Fruit fly (Drosophila melanogaster): ENCODE results near the gene NT1.

Gene NT1

dm6 chr3L:4461454-4462045, 46.7 kb downstream of the NT1 start, which contains the start of gene CG15023:
TSS of gene CG15023 (minus strand) at chr3L:4461504.
- no peak for TF ChIP-seq Dll (optimal IDR thresholded peaks at IDR 0.05)
- TF ChIP-seq CG8478 (optimal IDR thresholded peaks at IDR 0.05): no peak
- no peak for TF ChIP-seq usp (GFP tag; optimal IDR thresholded peaks at IDR 0.05)
- no peak for TF ChIP-seq psq (optimal IDR thresholded peaks at IDR 0.05)
- TF ChIP-seq EcR (GFP tag; optimal IDR thresholded peaks at IDR 0.05): no peak
- TF ChIP-seq pan (optimal IDR thresholded peaks at IDR 0.05): no peak

- TF ChIP-seq EcR (GFP tag; optimal IDR thresholded peaks at IDR 0.05): no peak
- TF ChIP-seq usp (GFP tag; optimal IDR thresholded peaks at IDR 0.05): no peak
- no peak for TF ChIP-seq CG8478 (optimal IDR thresholded peaks at IDR 0.05)
- no peak for TF ChIP-seq psq (optimal IDR thresholded peaks at IDR 0.05)
- TF ChIP-seq pan (optimal IDR thresholded peaks at IDR 0.05): no peak
- TF ChIP-seq Dll (optimal IDR thresholded peaks at IDR 0.05): no peak
Observed at dm6 chr3L:4460307-4461088, 47.7 kb downstream of the NT1 start, which contains the start of gene CG15022. TSS of gene CG15022 (minus strand) at chr3L:4460317.

dm6 chr3L:4458063-4458462, 50.2 kb downstream of the NT1 start, which contains the start of gene CG11345:
TSS of gene CG11345 (minus strand) at chr3L:4458163.
- TF ChIP-seq usp (GFP tag; optimal IDR thresholded peaks at IDR 0.05) (no peak), CG8478 (optimal IDR thresholded peaks at IDR 0.05) (no peak), Dll (optimal IDR thresholded peaks at IDR 0.05) (no peak), psq (optimal IDR thresholded peaks at IDR 0.05) (no peak), EcR (GFP tag; optimal IDR thresholded peaks at IDR 0.05) (no peak), pan (optimal IDR thresholded peaks at IDR 0.05) (no peak)
